Fruit fly (Drosophila melanogaster) whole organism, embryonic: ENCODE measurements around the gene tho2.

Experiments used
- BtbVII ChIP-seq: fragments of 200-800 bp; sonication (Bioruptor generic); optimal IDR thresholded peaks from 3 replicates; lab custom pipeline; 2017; ENCODE audit warnings: missing biosample characterization, mild to moderate bottlenecking, missing genetic modification characterization
- CG10147 ChIP-seq: fragments of 200-800 bp; sonication (Bioruptor generic); optimal IDR thresholded peaks from 2 replicates; lab custom pipeline; 2019; ENCODE audit warnings: missing biosample characterization, mild to moderate bottlenecking, missing genetic modification characterization, moderate library complexity
- CG12104 ChIP-seq: fragments of 200-800 bp; sonication (Bioruptor generic); optimal IDR thresholded peaks from 3 replicates; lab custom pipeline; 2016; ENCODE audit warnings: missing biosample characterization, missing genetic modification characterization
- CG12155 ChIP-seq: fragments of 200-800 bp; sonication (Bioruptor generic); optimal IDR thresholded peaks from 3 replicates; lab custom pipeline; 2016; ENCODE audit warnings: missing biosample characterization, missing genetic modification characterization
- CG14965 ChIP-seq: fragments of 200-800 bp; sonication (Bioruptor generic); optimal IDR thresholded peaks from 2 replicates; lab custom pipeline; 2016; ENCODE audit warnings: missing biosample characterization, missing genetic modification characterization, borderline replicate concordance
- CG17568 ChIP-seq: fragments of 200-800 bp; sonication (Bioruptor generic); optimal IDR thresholded peaks from 2 replicates; lab custom pipeline; 2018; ENCODE audit warnings: missing biosample characterization, mild to moderate bottlenecking, missing genetic modification characterization, moderate library complexity
- CG17829 ChIP-seq: fragments of 200-800 bp; optimal IDR thresholded peaks from 2 replicates; lab custom pipeline; 2019; ENCODE audit warnings: missing biosample characterization, mild to moderate bottlenecking, missing genetic modification characterization, moderate library complexity
- CG18011 ChIP-seq: fragments of 200-800 bp; sonication (Bioruptor generic); optimal IDR thresholded peaks from 2 replicates; lab custom pipeline; 2017; ENCODE audit warnings: missing biosample characterization, missing genetic modification characterization, mild to moderate bottlenecking, moderate library complexity, missing genotype
- CG2875 ChIP-seq: fragments of 200-800 bp; sonication (Bioruptor generic); optimal IDR thresholded peaks from 2 replicates; lab custom pipeline; 2017; ENCODE audit warnings: missing biosample characterization, mild to moderate bottlenecking, missing genetic modification characterization, missing genetic modification reagents
- CG30403 ChIP-seq: fragments of 200-800 bp; sonication (Bioruptor generic); optimal IDR thresholded peaks from 3 replicates; lab custom pipeline; 2016; ENCODE audit warnings: missing biosample characterization, missing genetic modification characterization
- CG33213 ChIP-seq: fragments of 200-800 bp; sonication (Bioruptor generic); optimal IDR thresholded peaks from 3 replicates; lab custom pipeline; 2016; ENCODE audit warnings: missing biosample characterization, missing genetic modification characterization
- CG3847 ChIP-seq: fragments of 200-800 bp; sonication (Bioruptor generic); IDR thresholded peaks from 2 replicates; pipeline ENCODE4 v1.3.6; 2022; ENCODE audit warnings: missing biosample characterization, missing genetic modification characterization
- CG3995 ChIP-seq: fragments of 200-800 bp; sonication (Bioruptor generic); optimal IDR thresholded peaks from 3 replicates; lab custom pipeline; 2016; ENCODE audit warnings: missing biosample characterization, missing genetic modification characterization
- CG4282 ChIP-seq: fragments of 200-800 bp; sonication (Bioruptor generic); optimal IDR thresholded peaks from 2 replicates; lab custom pipeline; 2016; ENCODE audit warnings: missing biosample characterization, missing genetic modification characterization
- CG4854 ChIP-seq: fragments of 200-800 bp; sonication (Bioruptor generic); optimal IDR thresholded peaks from 2 replicates; lab custom pipeline; 2016; ENCODE audit warnings: missing biosample characterization, missing genetic modification characterization, inconsistent platforms
- CG6683 ChIP-seq: fragments of 200-800 bp; sonication (Bioruptor generic); optimal IDR thresholded peaks from 2 replicates; lab custom pipeline; 2017; ENCODE audit warnings: missing biosample characterization, mild to moderate bottlenecking, missing genetic modification characterization, missing genetic modification reagents
- CG7357 ChIP-seq: fragments of 200-800 bp; sonication (Bioruptor generic); IDR thresholded peaks from 3 replicates; pipeline ENCODE4 v1.3.6; 2022; ENCODE audit warnings: missing biosample characterization, missing genetic modification characterization
- CG8089 ChIP-seq: fragments of 200-800 bp; sonication (Bioruptor generic); optimal IDR thresholded peaks from 3 replicates; lab custom pipeline; 2016; ENCODE audit warnings: missing biosample characterization, missing genetic modification characterization
- CG9932 ChIP-seq: fragments of 200-800 bp; sonication (Bioruptor generic); IDR thresholded peaks from 2 replicates; pipeline ENCODE4 v1.3.6; 2022; ENCODE audit warnings: missing biosample characterization, missing genetic modification characterization
- Dad ChIP-seq: fragments of 200-800 bp; sonication (Bioruptor generic); optimal IDR thresholded peaks from 3 replicates; lab custom pipeline; 2016; ENCODE audit warnings: missing biosample characterization, missing genetic modification characterization
- E2f2 ChIP-seq: fragments of 200-800 bp; sonication (Bioruptor generic); IDR thresholded peaks from 2 replicates; pipeline ENCODE4 v1.3.6; 2022; ENCODE audit warnings: missing biosample characterization, missing genetic modification characterization
- Ets65A ChIP-seq: fragments of 200-800 bp; sonication (Bioruptor generic); peaks from one replicate; lab custom pipeline; 2016; ENCODE audit warnings: missing biosample characterization, missing genetic modification characterization
- Fer1 ChIP-seq: fragments of 200-800 bp; sonication (Bioruptor generic); optimal IDR thresholded peaks from 2 replicates; lab custom pipeline; 2017; ENCODE audit warnings: missing biosample characterization, mild to moderate bottlenecking, missing genetic modification characterization
- GATAe ChIP-seq: fragments of 200-800 bp; sonication (Bioruptor generic); conservative IDR thresholded peaks from 2 replicates; pipeline ENCODE4 v1.3.6; 2022; ENCODE audit warnings: missing biosample characterization, missing genetic modification characterization
- Gsc ChIP-seq: fragments of 200-800 bp; sonication (Bioruptor generic); IDR thresholded peaks from 2 replicates; pipeline ENCODE4 v1.3.6; 2022; ENCODE audit warnings: missing biosample characterization, missing genetic modification characterization
- HLH54F ChIP-seq: fragments of 200-800 bp; sonication (Bioruptor generic); optimal IDR thresholded peaks from 3 replicates; lab custom pipeline; 2016; ENCODE audit warnings: missing biosample characterization, missing genetic modification characterization
- HmgZ ChIP-seq: fragments of 200-800 bp; sonication (Bioruptor generic); optimal IDR thresholded peaks from 2 replicates; lab custom pipeline; 2018; ENCODE audit warnings: missing biosample characterization, mild to moderate bottlenecking, missing genetic modification characterization
- Hr3 ChIP-seq: fragments of 200-800 bp; sonication (Bioruptor generic); optimal IDR thresholded peaks from 3 replicates; lab custom pipeline; 2016; ENCODE audit warnings: missing biosample characterization, missing genetic modification characterization
- Opbp ChIP-seq: fragments of 200-800 bp; sonication (Bioruptor generic); IDR thresholded peaks from 3 replicates; pipeline ENCODE4 v1.3.6; 2022; ENCODE audit warnings: missing biosample characterization, missing genetic modification characterization; ENCODE audit not compliant: partially characterized antibody
- Optix ChIP-seq: fragments of 200-800 bp; sonication (Bioruptor generic); IDR thresholded peaks from 3 replicates; pipeline ENCODE4 v1.3.6; 2022; ENCODE audit warnings: missing biosample characterization, missing genetic modification characterization
- Ptx1 ChIP-seq: fragments of 200-800 bp; sonication (Bioruptor generic); IDR thresholded peaks from 2 replicates; pipeline ENCODE4 v1.3.6; 2022; ENCODE audit warnings: missing biosample characterization, missing genetic modification characterization
- Ravus ChIP-seq: fragments of 200-800 bp; sonication (Bioruptor generic); IDR thresholded peaks from 2 replicates; pipeline ENCODE4 v1.3.6; 2022; ENCODE audit warnings: missing biosample characterization, missing genetic modification characterization
- Rx ChIP-seq: fragments of 200-800 bp; sonication (Bioruptor generic); IDR thresholded peaks from 2 replicates; pipeline ENCODE4 v1.3.6; 2022; ENCODE audit warnings: missing biosample characterization, missing genetic modification characterization
- Trl ChIP-seq, 3 experiments: fragments of >200 bp in 2 of 3; fragments of 200-800 bp in 1 of 3; sonication (Bioruptor generic) in 1 of 3; optimal IDR thresholded peaks; 2 replicates in 1 of 3; 3 replicates in 2 of 3; lab custom pipeline; 2016 to 2017; ENCODE audit warnings: missing biosample characterization in 1 of 3, missing genetic modification characterization in 1 of 3
- al ChIP-seq: fragments of 200-800 bp; sonication (Bioruptor generic); IDR thresholded peaks from 2 replicates; pipeline ENCODE4 v1.3.6; 2022; ENCODE audit warnings: missing biosample characterization, missing genetic modification characterization
- chif ChIP-seq, 2 experiments: fragments of 200-800 bp; sonication (Bioruptor generic); optimal IDR thresholded peaks; 3 replicates each; lab custom pipeline; 2016; ENCODE audit warnings: missing biosample characterization in 2 of 2, missing genetic modification characterization in 2 of 2
- croc ChIP-seq: fragments of 200-800 bp; sonication (Bioruptor generic); conservative IDR thresholded peaks from 3 replicates; pipeline ENCODE4 v1.3.6; 2022; ENCODE audit warnings: missing biosample characterization, missing genetic modification characterization
- disco-r ChIP-seq: fragments of 200-800 bp; sonication (Bioruptor generic); optimal IDR thresholded peaks from 2 replicates; lab custom pipeline; 2016; ENCODE audit warnings: missing biosample characterization, missing genetic modification characterization
- gcm2 ChIP-seq: fragments of 200-800 bp; sonication (Bioruptor generic); optimal IDR thresholded peaks from 2 replicates; lab custom pipeline; 2016; ENCODE audit warnings: missing biosample characterization, missing genetic modification characterization
- grn ChIP-seq: fragments of 200-800 bp; sonication (Bioruptor generic); optimal IDR thresholded peaks from 3 replicates; lab custom pipeline; 2017; ENCODE audit warnings: missing biosample characterization, missing genetic modification characterization
- h ChIP-seq: fragments of >200 bp; optimal IDR thresholded peaks from 2 replicates; lab custom pipeline; 2017
- inv ChIP-seq: fragments of 200-800 bp; sonication (Bioruptor generic); IDR thresholded peaks from 2 replicates; pipeline ENCODE4 v1.3.6; 2022; ENCODE audit warnings: missing biosample characterization, missing genetic modification characterization; ENCODE audit not compliant: partially characterized antibody
- kni ChIP-seq: fragments of 200-800 bp; sonication (Bioruptor generic); optimal IDR thresholded peaks from 3 replicates; lab custom pipeline; 2017; ENCODE audit warnings: mild to moderate bottlenecking, missing biosample characterization, missing genetic modification reagents, missing genetic modification characterization
- lmd ChIP-seq: fragments of 200-800 bp; sonication (Bioruptor generic); IDR thresholded peaks from 2 replicates; pipeline ENCODE4 v1.3.6; 2022; ENCODE audit warnings: missing biosample characterization, missing genetic modification characterization
- nau ChIP-seq: fragments of 200-800 bp; sonication (Bioruptor generic); optimal IDR thresholded peaks from 3 replicates; lab custom pipeline; 2017; ENCODE audit warnings: missing biosample characterization, mild to moderate bottlenecking, missing genetic modification characterization, missing genetic modification reagents
- nom ChIP-seq: fragments of 200-800 bp; sonication (Bioruptor generic); optimal IDR thresholded peaks from 2 replicates; lab custom pipeline; 2017; ENCODE audit warnings: missing biosample characterization, missing genetic modification characterization, mild to moderate bottlenecking, moderate library complexity, missing genetic modification reagents
- odd ChIP-seq: fragments of 200-800 bp; sonication (Bioruptor generic); optimal IDR thresholded peaks from 2 replicates; lab custom pipeline; 2017; ENCODE audit warnings: missing biosample characterization, mild to moderate bottlenecking, missing genetic modification characterization
- pum ChIP-seq: fragments of 200-800 bp; sonication (Bioruptor generic); optimal IDR thresholded peaks from 2 replicates; lab custom pipeline; 2016; ENCODE audit warnings: missing biosample characterization, missing genetic modification characterization
- sim ChIP-seq: fragments of 200-800 bp; sonication (Bioruptor generic); IDR thresholded peaks from 2 replicates; pipeline ENCODE4 v1.3.6; 2022; ENCODE audit warnings: missing biosample characterization, missing genetic modification characterization
- unc-4 ChIP-seq: fragments of 200-800 bp; sonication (Bioruptor generic); IDR thresholded peaks from 2 replicates; pipeline ENCODE4 v1.3.6; 2022; ENCODE audit warnings: missing biosample characterization, missing genetic modification characterization; ENCODE audit not compliant: partially characterized antibody
- wor ChIP-seq: fragments of 200-800 bp; sonication (Bioruptor generic); IDR thresholded peaks from 2 replicates; pipeline ENCODE4 v1.3.6; 2022; ENCODE audit warnings: missing biosample characterization, missing genetic modification characterization
- z ChIP-seq: fragments of 200-800 bp; sonication (Bioruptor generic); IDR thresholded peaks from 3 replicates; pipeline ENCODE4 v1.3.6; 2022; ENCODE audit warnings: missing biosample characterization, missing genetic modification characterization

The tho2 gene

DNA sequence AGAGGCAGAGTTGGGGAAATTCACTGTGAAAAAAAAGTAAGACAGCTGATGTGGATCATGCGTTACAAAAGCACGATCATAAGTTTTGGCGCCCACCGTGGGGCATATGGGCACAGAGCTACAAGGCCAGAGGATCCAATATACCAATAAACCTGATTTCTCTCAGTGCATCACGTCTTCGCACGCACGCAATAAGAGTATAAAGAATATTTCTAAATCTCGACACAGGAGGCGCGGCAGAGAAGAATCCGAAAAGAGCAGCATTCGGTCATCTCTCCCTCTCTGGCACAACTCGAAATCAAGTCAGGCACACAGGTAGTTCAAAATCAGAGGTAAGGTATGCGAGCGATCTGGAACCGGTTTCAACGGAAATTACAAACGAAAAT lies 18.6 kb upstream of the tho2 start (continued):
- peak; percentile 67 for TF ChIP-seq disco-r (GFP tag; lab: Kevin White, UChicago)
- no peak for TF ChIP-seq GATAe (GFP tag; lab: Robert Waterston, UW)
- peak; percentile 88 for TF ChIP-seq Dad (GFP tag; lab: Kevin White, UChicago)
- TF ChIP-seq pum (GFP tag; lab: Kevin White, UChicago) = peak; percentile 94
- TF ChIP-seq CG3847 (GFP tag; lab: Robert Waterston, UW) = peak; percentile 84
- peak; percentile 91 for TF ChIP-seq nom (GFP tag; lab: Kevin White, UChicago)
- TF ChIP-seq CG12104 = no peak
- TF ChIP-seq Ets65A (GFP tag; lab: Kevin White, UChicago) = peak; percentile 99
- TF ChIP-seq unc-4 = no peak
- TF ChIP-seq CG33213 (GFP tag; lab: Kevin White, UChicago) = peak; percentile 72
- TF ChIP-seq CG10147 = peak; percentile 45
- peak; percentile 79 for TF ChIP-seq BtbVII (GFP tag; lab: Kevin White, UChicago)
- TF ChIP-seq Ptx1 = peak; percentile 89
- TF ChIP-seq CG14965 = peak; percentile 40
- TF ChIP-seq Ravus (GFP tag; lab: Robert Waterston, UW) = peak; percentile 50
- TF ChIP-seq CG2875 (GFP tag; lab: Kevin White, UChicago) = peak; percentile 89
- peak; percentile 93 for TF ChIP-seq kni
- peak; percentile 69 for TF ChIP-seq CG12155 (GFP tag; lab: Kevin White, UChicago)
- peak; percentile 93 for TF ChIP-seq Gsc (GFP tag; lab: Robert Waterston, UW)
- peak; percentile 85 for TF ChIP-seq CG7357
- no peak for TF ChIP-seq Opbp
- peak; percentile 96 for TF ChIP-seq Optix
- TF ChIP-seq inv (GFP tag; lab: Robert Waterston, UW) = no peak
- TF ChIP-seq gcm2 (GFP tag; lab: Kevin White, UChicago) = peak; percentile 65
- peak; percentile 95 for TF ChIP-seq CG17829 (tag; lab: Kevin White, UChicago)
- peak; percentile 40 for TF ChIP-seq Fer1 (GFP tag; lab: Kevin White, UChicago)
- no peak for TF ChIP-seq h (lab: Kevin White, UChicago)
- peak; percentile 92 for TF ChIP-seq croc (GFP tag; lab: Robert Waterston, UW)
- peak; percentile 84 for TF ChIP-seq CG30403 (GFP tag; lab: Kevin White, UChicago)
- peak; percentile 90 for TF ChIP-seq CG8089 (GFP tag; lab: Kevin White, UChicago)
- TF ChIP-seq CG3995 = peak; percentile 40
- peak; percentile 87 to 93 for TF ChIP-seq chif (GFP tag; optimal IDR thresholded peaks at IDR 0.05; lab: Kevin White, UChicago)
- TF ChIP-seq sim (GFP tag; lab: Robert Waterston, UW) = peak; percentile 93
- TF ChIP-seq CG4282 = peak; percentile 58
- TF ChIP-seq al (GFP tag; lab: Robert Waterston, UW) = peak; percentile 63
- TF ChIP-seq CG6683 (GFP tag; lab: Kevin White, UChicago) = peak; percentile 41
- TF ChIP-seq CG9932 = peak; percentile 85
- TF ChIP-seq Trl (optimal IDR thresholded peaks at IDR 0.05; lab: Kevin White, UChicago) = peak; percentile 35 to 38
- peak; percentile 81 for TF ChIP-seq Trl (GFP tag; optimal IDR thresholded peaks at IDR 0.05; lab: Kevin White, UChicago)
- peak; percentile 77 for TF ChIP-seq CG4854 (GFP tag; lab: Kevin White, UChicago)
- peak; percentile 67 for TF ChIP-seq E2f2
- peak; percentile 85 for TF ChIP-seq wor (GFP tag; lab: Robert Waterston, UW)
- TF ChIP-seq grn (GFP tag; lab: Kevin White, UChicago) = no peak
- TF ChIP-seq Hr3 = peak; percentile 88
- peak; percentile 61 for TF ChIP-seq HmgZ (tag; lab: Kevin White, UChicago)
- TF ChIP-seq CG17568 = peak; percentile 73
- TF ChIP-seq lmd = peak; percentile 92
- peak; percentile 85 for TF ChIP-seq HLH54F (GFP tag; lab: Kevin White, UChicago)
- peak; percentile 70 for TF ChIP-seq odd (GFP tag; lab: Kevin White, UChicago)
- peak; percentile 72 for TF ChIP-seq nau
- TF ChIP-seq CG18011 = peak; percentile 40
- peak; percentile 92 for TF ChIP-seq Rx (GFP tag; lab: Robert Waterston, UW)
- peak; percentile 79 for TF ChIP-seq z (GFP tag; lab: Robert Waterston, UW)
